Worm (Caenorhabditis elegans): ENCODE results near the gene F40A3.3.

DNA sequence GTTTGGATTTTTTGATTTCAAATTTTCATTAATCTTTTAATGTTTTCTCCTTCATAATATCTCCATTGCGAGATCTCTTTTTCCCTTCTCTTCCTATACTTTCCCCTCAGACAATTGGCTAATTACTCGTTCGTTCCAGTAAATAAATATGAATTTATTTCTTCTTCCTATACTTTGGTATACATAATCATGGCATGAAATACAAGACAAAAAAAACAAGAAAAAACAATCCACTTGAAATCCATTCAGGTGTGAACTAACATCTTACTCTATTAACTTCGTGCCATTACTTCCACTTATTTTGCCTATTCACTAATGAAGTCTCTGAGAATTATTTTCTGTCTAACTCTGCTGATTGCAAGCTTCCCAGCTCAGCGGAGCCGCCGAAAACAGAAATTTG, 35.0 kb upstream of the F40A3.3 start, which contains the start of gene grd-8:
- no peak for TF ChIP-seq him-1 (tag; optimal IDR thresholded peaks at IDR 0.05)
- no peak for TF ChIP-seq dao-5 (tag; optimal IDR thresholded peaks at IDR 0.05)
- TF ChIP-seq W03F9.2 (tag; optimal IDR thresholded peaks at IDR 0.05): no peak
